Worm (Caenorhabditis elegans) whole organism, L4 larva: ENCODE measurements around the gene degl-1.

Experiments used
- F10B5.3 ChIP-seq: sonication (generic microtip); optimal IDR thresholded peaks from 2 replicates; lab custom pipeline; 2016; ENCODE audit warnings: mild to moderate bottlenecking, missing genetic modification characterization, missing compliant biosample characterization
- F44E2.7 ChIP-seq: fragments of 200-800 bp; sonication (Bioruptor generic); IDR thresholded peaks from 2 replicates; pipeline ENCODE4 v2.1.2; 2022; ENCODE audit warnings: missing genetic modification characterization, missing compliant biosample characterization
- R02D3.7 ChIP-seq: fragments of 150-350 bp; sonication (generic microtip); optimal IDR thresholded peaks from 3 replicates; lab custom pipeline; 2014; ENCODE audit warnings: missing biosample characterization, missing genetic modification characterization
- ZK337.2 ChIP-seq: fragments of 200-800 bp; sonication (Bioruptor generic); IDR thresholded peaks from 2 replicates; pipeline ENCODE4 v1.3.6; 2022; ENCODE audit warnings: missing genetic modification reagents, missing genetic modification characterization, missing compliant biosample characterization
- aha-1 ChIP-seq: fragments of 150-350 bp; peaks from one replicate; lab custom pipeline; 2014; ENCODE audit warnings: missing biosample characterization, missing genetic modification characterization
- ceh-28 ChIP-seq: fragments of 150-350 bp; optimal IDR thresholded peaks from 2 replicates; lab custom pipeline; 2014; ENCODE audit warnings: missing biosample characterization, missing genetic modification reagents, missing genetic modification characterization
- ceh-62 ChIP-seq: sonication (generic microtip); optimal IDR thresholded peaks from 2 replicates; lab custom pipeline; 2017; ENCODE audit warnings: missing biosample characterization, missing genetic modification characterization
- ceh-82 ChIP-seq: sonication (generic microtip); optimal IDR thresholded peaks from 2 replicates; lab custom pipeline; 2017; ENCODE audit warnings: missing biosample characterization, missing genetic modification characterization
- ces-1 ChIP-seq: fragments of 150-350 bp; sonication (generic microtip); optimal IDR thresholded peaks from 4 replicates; lab custom pipeline; 2014; ENCODE audit warnings: missing biosample characterization, missing genetic modification reagents, missing genetic modification characterization
- ctbp-1 ChIP-seq: fragments of 200-800 bp; sonication (Bioruptor generic); IDR thresholded peaks from 2 replicates; pipeline ENCODE4 v1.3.6; 2022; ENCODE audit warnings: missing genetic modification reagents, missing genetic modification characterization, missing compliant biosample characterization
- dmd-6 ChIP-seq: fragments of 200-800 bp; sonication (Bioruptor generic); IDR thresholded peaks from 2 replicates; pipeline ENCODE4 v1.3.6; 2022; ENCODE audit warnings: missing genetic modification reagents, missing genetic modification characterization, missing compliant biosample characterization
- hlh-30 ChIP-seq: sonication (generic microtip); optimal IDR thresholded peaks from 2 replicates; lab custom pipeline; 2017; ENCODE audit warnings: antibody characterized with exemption, mild to moderate bottlenecking, missing genetic modification characterization, missing compliant biosample characterization; ENCODE audit not compliant: insufficient read depth
- hmg-1.1 ChIP-seq: fragments of 200-800 bp; sonication (Bioruptor generic); IDR thresholded peaks from 2 replicates; pipeline ENCODE4 v1.3.6; 2022; ENCODE audit warnings: missing genetic modification reagents, missing genetic modification characterization, missing compliant biosample characterization
- lin-29 ChIP-seq: fragments of 200-800 bp; sonication (Bioruptor generic); IDR thresholded peaks from 2 replicates; pipeline ENCODE4 v1.3.6; 2022; ENCODE audit warnings: missing genetic modification reagents, missing genetic modification characterization, missing compliant biosample characterization
- lin-38 ChIP-seq: fragments of 200-800 bp; sonication (Bioruptor generic); IDR thresholded peaks from 2 replicates; pipeline ENCODE4 v1.3.6; 2022; ENCODE audit warnings: missing genetic modification reagents, missing genetic modification characterization, missing compliant biosample characterization
- mxl-3 ChIP-seq: fragments of 200-800 bp; sonication (Bioruptor generic); optimal IDR thresholded peaks from 2 replicates; lab custom pipeline; 2018; ENCODE audit warnings: mild to moderate bottlenecking, missing genetic modification characterization, missing compliant biosample characterization
- nhr-237 ChIP-seq: sonication (generic microtip); optimal IDR thresholded peaks from 2 replicates; lab custom pipeline; 2017; ENCODE audit warnings: missing biosample characterization, missing genetic modification characterization
- nhr-48 ChIP-seq: sonication (generic microtip); optimal IDR thresholded peaks from 2 replicates; lab custom pipeline; 2016; ENCODE audit warnings: mild to moderate bottlenecking, missing genetic modification characterization, missing compliant biosample characterization
- nhr-77 ChIP-seq: fragments of 150-350 bp; optimal IDR thresholded peaks from 2 replicates; lab custom pipeline; 2014; ENCODE audit warnings: missing biosample characterization, missing genetic modification characterization
- pha-4 ChIP-seq, 2 experiments: fragments of 150-350 bp in 1 of 2; fragments of 200-800 bp in 1 of 2; sonication (Bioruptor generic) in 1 of 2; IDR thresholded peaks in 1 of 2; optimal IDR thresholded peaks in 1 of 2; 2 replicates each; pipeline versions ENCODE4 v1.3.6 to Lab custom; 2014 to 2022; ENCODE audit warnings: missing genetic modification characterization in 2 of 2, missing genetic modification reagents in 2 of 2, missing biosample characterization in 1 of 2, missing compliant biosample characterization in 1 of 2
- set-16 ChIP-seq: fragments of 200-800 bp; sonication (Bioruptor generic); IDR thresholded peaks from 2 replicates; pipeline ENCODE4 v1.3.6; 2022; ENCODE audit warnings: missing genetic modification reagents, missing genetic modification characterization, missing compliant biosample characterization
- snpc-1.2 ChIP-seq: fragments of 200-800 bp; sonication (Bioruptor generic); IDR thresholded peaks from 2 replicates; pipeline ENCODE4 v1.3.6; 2022; ENCODE audit warnings: missing genetic modification reagents, missing genetic modification characterization, missing compliant biosample characterization
- zag-1 ChIP-seq: fragments of 150-350 bp; optimal IDR thresholded peaks from 2 replicates; lab custom pipeline; 2014; ENCODE audit warnings: missing biosample characterization, missing genetic modification characterization

Gene degl-1

ce11 chrIV:14759662-14760061 is 11.6 kb downstream of the degl-1 start:
- no peak for TF ChIP-seq ceh-82 (tag; lab: Kevin White, UChicago)
- TF ChIP-seq ZK337.2 (GFP tag; lab: Robert Waterston, UW) = no peak
- peak; percentile 65 for TF ChIP-seq snpc-1.2 (GFP tag; lab: Robert Waterston, UW)
- TF ChIP-seq mxl-3 = no peak
- no peak for TF ChIP-seq ces-1 (GFP tag; lab: Kevin White, UChicago)
- no peak for TF ChIP-seq nhr-48 (tag; lab: Kevin White, UChicago)
- TF ChIP-seq lin-29 (GFP tag; lab: Robert Waterston, UW) = no peak
- TF ChIP-seq nhr-237 (tag; lab: Kevin White, UChicago) = no peak
- no peak for TF ChIP-seq dmd-6 (GFP tag; lab: Robert Waterston, UW)

ce11 chrIV:14757786-14758185 is 13.4 kb downstream of the degl-1 start:
- TF ChIP-seq ctbp-1 (GFP tag; lab: Robert Waterston, UW) = no peak
- TF ChIP-seq snpc-1.2 (GFP tag; lab: Robert Waterston, UW) = peak; percentile 59; the same call in 1 of the 2 replicates

ce11 chrIV:14754912-14755311 is 16.3 kb downstream of the degl-1 start, which contains the start of gene Y57G11C.499:
Y57G11C.499 (minus strand) TSS chrIV:14754934.
- no peak for TF ChIP-seq R02D3.7
- no peak for TF ChIP-seq ceh-62 (tag; lab: Kevin White, UChicago)
- peak; percentile 91 for TF ChIP-seq snpc-1.2 (GFP tag; lab: Robert Waterston, UW)
- no peak for TF ChIP-seq pha-4 (GFP tag; IDR thresholded peaks at IDR 0.05; lab: Robert Waterston, UW)
- no peak for TF ChIP-seq pha-4 (tag; optimal IDR thresholded peaks at IDR 0.05; lab: Kevin White, UChicago)
- no peak for TF ChIP-seq zag-1 (tag; lab: Kevin White, UChicago)
- TF ChIP-seq, all 104 proteins: peak for 1

ce11 chrIV:14747578-14748208 is 23.5 kb downstream of the degl-1 start:
- TF ChIP-seq snpc-1.2 (GFP tag; lab: Robert Waterston, UW) (peak; percentile 67; the same call in 1 of the 2 replicates), lin-38 (GFP tag; lab: Robert Waterston, UW) (peak; percentile 16; the same call in 1 of the 2 replicates), set-16 (GFP tag; lab: Robert Waterston, UW) (peak; percentile 84; the same call in 1 of the 2 replicates)

ce11 chrIV:14741926-14742325 is 29.3 kb downstream of the degl-1 start:
- TF ChIP-seq aha-1 (tag; lab: Kevin White, UChicago) (peak; percentile 96), F44E2.7 (GFP tag; lab: Robert Waterston, UW) (no peak)

ce11 chrIV:14740177-14740576 is 31.0 kb downstream of the degl-1 start:
- TF ChIP-seq lin-38 (GFP tag; lab: Robert Waterston, UW) = peak; percentile 37
- TF ChIP-seq snpc-1.2 (GFP tag; lab: Robert Waterston, UW) = 0 out of 2 replicates have a peak, but pooled peaks have one; percentile 11
- 0 out of 2 replicates have a peak, but pooled peaks have one; percentile 32 for TF ChIP-seq hmg-1.1 (GFP tag; lab: Robert Waterston, UW)

- TF ChIP-seq hlh-30 (tag; lab: Kevin White, UChicago) (peak; percentile 0), R02D3.7 (no peak)
These were observed 42.0 kb downstream of the degl-1 start for ce11 chrIV:14729272-14729671.

ce11 chrIV:14728225-14728624 is 43.0 kb downstream of the degl-1 start, which contains the start of gene Y57G11C.42:
Y57G11C.42 (plus strand) TSS chrIV:14728525.
- no peak for TF ChIP-seq ceh-28 (tag; lab: Kevin White, UChicago)
- TF ChIP-seq ceh-82 (tag; lab: Kevin White, UChicago) = no peak
- no peak for TF ChIP-seq F10B5.3 (tag; lab: Kevin White, UChicago)
- no peak for TF ChIP-seq nhr-77 (tag; lab: Kevin White, UChicago)
